Worm (Caenorhabditis elegans): ENCODE data around the gene ttr-8.

The ttr-8 gene

ce11 chrIII:7572781-7573400 is 7.7 kb upstream of the ttr-8 start, which contains the start of the genes rpl-9 and lpd-7:
rpl-9 (minus strand) TSS chrIII:7572831.
lpd-7 (plus strand) TSS chrIII:7573350.
- TF ChIP-seq nhr-21 (tag; optimal IDR thresholded peaks at IDR 0.05) = peak; percentile 72
- peak; percentile 75 for TF ChIP-seq ama-1 (optimal IDR thresholded peaks at IDR 0.05)
- TF ChIP-seq ZK546.5 (tag; optimal IDR thresholded peaks at IDR 0.05) = no peak
- TF ChIP-seq elt-3 (tag; optimal IDR thresholded peaks at IDR 0.05) = no peak
- peak; percentile 82 for TF ChIP-seq nhr-25 (tag; optimal IDR thresholded peaks at IDR 0.05)
- no peak for TF ChIP-seq R02D3.7 (tag; optimal IDR thresholded peaks at IDR 0.05)
- TF ChIP-seq lin-11 (tag; optimal IDR thresholded peaks at IDR 0.05) = peak; percentile 72
- TF ChIP-seq zag-1 (tag; optimal IDR thresholded peaks at IDR 0.05) = peak; percentile 67
- no peak for TF ChIP-seq lin-39 (tag; optimal IDR thresholded peaks at IDR 0.05)
- TF ChIP-seq nhr-129 (tag; optimal IDR thresholded peaks at IDR 0.05) = peak; percentile 97
- TF ChIP-seq nhr-10 (tag; optimal IDR thresholded peaks at IDR 0.05) = no peak
- TF ChIP-seq sma-9 (GFP tag; optimal IDR thresholded peaks at IDR 0.05) = peak; percentile 74
- no peak for TF ChIP-seq sma-9 (tag; optimal IDR thresholded peaks at IDR 0.05)
- peak; percentile 97 for TF ChIP-seq unc-55 (GFP tag; optimal IDR thresholded peaks at IDR 0.05)
- TF ChIP-seq blmp-1 (tag; optimal IDR thresholded peaks at IDR 0.05; ENCODE audit: insufficient read depth) = peak; percentile 72
- no peak for TF ChIP-seq nhr-77 (tag; optimal IDR thresholded peaks at IDR 0.05)
- peak; percentile 56 for TF ChIP-seq snpc-4 (tag; optimal IDR thresholded peaks at IDR 0.05)
- peak; percentile 77 for TF ChIP-seq nhr-6 (tag; optimal IDR thresholded peaks at IDR 0.05)
- TF ChIP-seq lsy-2 (tag; optimal IDR thresholded peaks at IDR 0.05) = peak; percentile 65 to 91
- no peak for TF ChIP-seq aly-2 (tag; optimal IDR thresholded peaks at IDR 0.05)
- peak; percentile 75 for TF ChIP-seq gmeb-1 (tag; optimal IDR thresholded peaks at IDR 0.05)
- TF ChIP-seq egl-27 (tag; optimal IDR thresholded peaks at IDR 0.05) = peak; percentile 76
- peak; percentile 39 for TF ChIP-seq mab-5 (tag; optimal IDR thresholded peaks at IDR 0.05)
- peak; percentile 62 for TF ChIP-seq sma-3 (GFP tag; optimal IDR thresholded peaks at IDR 0.05)
- peak; percentile 42 for TF ChIP-seq sem-4 (tag; optimal IDR thresholded peaks at IDR 0.05)
- no peak for TF ChIP-seq ceh-82 (tag; optimal IDR thresholded peaks at IDR 0.05)
- no peak for TF ChIP-seq nhr-12 (tag; optimal IDR thresholded peaks at IDR 0.05)
- TF ChIP-seq nhr-23 (tag; optimal IDR thresholded peaks at IDR 0.05) = no peak
- TF ChIP-seq mdl-1 (tag; optimal IDR thresholded peaks at IDR 0.05) = peak; percentile 8 to 57
- TF ChIP-seq fos-1 (tag; optimal IDR thresholded peaks at IDR 0.05) = peak; percentile 62
- no peak for TF ChIP-seq nhr-11 (tag; optimal IDR thresholded peaks at IDR 0.05)
- no peak for TF ChIP-seq mbf-1 (tag; optimal IDR thresholded peaks at IDR 0.05)
- peak; percentile 93 for TF ChIP-seq C34F6.9 (tag; optimal IDR thresholded peaks at IDR 0.05)
- TF ChIP-seq ztf-4 (tag; optimal IDR thresholded peaks at IDR 0.05) = peak; percentile 64
- TF ChIP-seq F13H6.1 (tag; optimal IDR thresholded peaks at IDR 0.05) = peak; percentile 60
- TF ChIP-seq ztf-11 (tag; optimal IDR thresholded peaks at IDR 0.05) = no peak
- no peak for TF ChIP-seq peb-1 (tag; optimal IDR thresholded peaks at IDR 0.05)
- TF ChIP-seq lin-13 (GFP tag; optimal IDR thresholded peaks at IDR 0.05) = peak; percentile 89
- no peak for TF ChIP-seq unc-62 (GFP tag; optimal IDR thresholded peaks at IDR 0.05)
- peak; percentile 87 for TF ChIP-seq crh-2 (tag; optimal IDR thresholded peaks at IDR 0.05)
- TF ChIP-seq ceh-16 (tag; optimal IDR thresholded peaks at IDR 0.05) = peak; percentile 20

- TF ChIP-seq C34F6.9 (tag; optimal IDR thresholded peaks at IDR 0.05) (no peak), nhr-23 (tag; optimal IDR thresholded peaks at IDR 0.05) (no peak), nhr-11 (tag; optimal IDR thresholded peaks at IDR 0.05) (no peak), lin-11 (tag; optimal IDR thresholded peaks at IDR 0.05) (no peak), lin-39 (tag; optimal IDR thresholded peaks at IDR 0.05) (no peak), nhr-21 (tag; optimal IDR thresholded peaks at IDR 0.05) (no peak), F13H6.1 (tag; optimal IDR thresholded peaks at IDR 0.05) (no peak), peb-1 (tag; optimal IDR thresholded peaks at IDR 0.05) (no peak), blmp-1 (tag; optimal IDR thresholded peaks at IDR 0.05; ENCODE audit: insufficient read depth) (no peak), Y55F3AM.14 (GFP tag; optimal IDR thresholded peaks at IDR 0.05) (no peak), snpc-4 (tag; optimal IDR thresholded peaks at IDR 0.05) (no peak), aly-2 (tag; optimal IDR thresholded peaks at IDR 0.05) (no peak), R02D3.7 (tag; optimal IDR thresholded peaks at IDR 0.05) (no peak), zag-1 (tag; optimal IDR thresholded peaks at IDR 0.05) (no peak), nhr-237 (tag; optimal IDR thresholded peaks at IDR 0.05) (no peak), unc-39 (tag; optimal IDR thresholded peaks at IDR 0.05) (no peak), mab-5 (tag; optimal IDR thresholded peaks at IDR 0.05) (no peak), unc-62 (GFP tag; optimal IDR thresholded peaks at IDR 0.05) (no peak)
These were observed 6.6 kb upstream of the ttr-8 start for ce11 chrIII:7571726-7572125.

All from whole organism, L2 larva.